Fruit fly (Drosophila melanogaster): ENCODE data around the gene CG42558.
"Not testable (repeated sequence)": the region's sequence is repeated elsewhere in the genome, so short reads cannot be mapped to it uniquely, and the experiment has no call there.

Gene CG42558

dm6 chr3R:29933007-29933464 lies at the start of gene CG42558, which contains the start of the genes Cog7 and CG42557:
Gene CG42558, plus strand, starts transcription at chr3R:29933287.
Gene Cog7, minus strand, starts transcription at chr3R:29933057.
Gene CG42557, plus strand, starts transcription at chr3R:29933287.
- no peak for TF ChIP-seq Myc (optimal IDR thresholded peaks at IDR 0.05)
- no peak for TF ChIP-seq ttk (optimal IDR thresholded peaks at IDR 0.05)
- TF ChIP-seq psq (optimal IDR thresholded peaks at IDR 0.05) = no peak
- no peak for TF ChIP-seq insv (optimal IDR thresholded peaks at IDR 0.05)
- no peak for TF ChIP-seq Sin3A (optimal IDR thresholded peaks at IDR 0.05)
- no peak for TF ChIP-seq h (optimal IDR thresholded peaks at IDR 0.05)

- TF ChIP-seq insv (optimal IDR thresholded peaks at IDR 0.05) = no peak
These were observed 41.9 kb upstream of the CG42558 start for dm6 chr3R:29891183-29891582.

- no peak for TF ChIP-seq ttk (optimal IDR thresholded peaks at IDR 0.05)
- TF ChIP-seq Myc (optimal IDR thresholded peaks at IDR 0.05) = no peak
- TF ChIP-seq Sin3A (optimal IDR thresholded peaks at IDR 0.05) = no peak
- TF ChIP-seq psq (optimal IDR thresholded peaks at IDR 0.05) = no peak
- TF ChIP-seq insv (optimal IDR thresholded peaks at IDR 0.05) = no peak
- no peak for TF ChIP-seq h (optimal IDR thresholded peaks at IDR 0.05)
These were observed 40.1 kb upstream of the CG42558 start for dm6 chr3R:29893030-29893429.

dm6 chr3R:29894393-29894792 lies 38.7 kb upstream of the CG42558 start:
- TF ChIP-seq Sin3A (optimal IDR thresholded peaks at IDR 0.05) = no peak
- TF ChIP-seq Myc (optimal IDR thresholded peaks at IDR 0.05) = no peak
- TF ChIP-seq insv (optimal IDR thresholded peaks at IDR 0.05) = no peak
- no peak for TF ChIP-seq psq (optimal IDR thresholded peaks at IDR 0.05)
- TF ChIP-seq h (optimal IDR thresholded peaks at IDR 0.05) = no peak
- no peak for TF ChIP-seq ttk (optimal IDR thresholded peaks at IDR 0.05)

- TF ChIP-seq Sin3A (optimal IDR thresholded peaks at IDR 0.05) (no peak), insv (optimal IDR thresholded peaks at IDR 0.05) (no peak), Myc (optimal IDR thresholded peaks at IDR 0.05) (no peak), psq (optimal IDR thresholded peaks at IDR 0.05) (no peak), h (optimal IDR thresholded peaks at IDR 0.05) (no peak), ttk (optimal IDR thresholded peaks at IDR 0.05) (no peak)
These were observed 34.5 kb upstream of the CG42558 start for dm6 chr3R:29898588-29898987.

dm6 chr3R:29899635-29900034 lies 33.5 kb upstream of the CG42558 start:
- no peak for TF ChIP-seq Myc (optimal IDR thresholded peaks at IDR 0.05)
- no peak for TF ChIP-seq psq (optimal IDR thresholded peaks at IDR 0.05)
- no peak for TF ChIP-seq ttk (optimal IDR thresholded peaks at IDR 0.05)
- TF ChIP-seq h (optimal IDR thresholded peaks at IDR 0.05) = no peak
- TF ChIP-seq insv (optimal IDR thresholded peaks at IDR 0.05) = no peak
- no peak for TF ChIP-seq Sin3A (optimal IDR thresholded peaks at IDR 0.05)

- TF ChIP-seq Sin3A (optimal IDR thresholded peaks at IDR 0.05) = no peak
- no peak for TF ChIP-seq Myc (optimal IDR thresholded peaks at IDR 0.05)
- no peak for TF ChIP-seq insv (optimal IDR thresholded peaks at IDR 0.05)
- no peak for TF ChIP-seq ttk (optimal IDR thresholded peaks at IDR 0.05)
- no peak for TF ChIP-seq h (optimal IDR thresholded peaks at IDR 0.05)
- TF ChIP-seq psq (optimal IDR thresholded peaks at IDR 0.05) = no peak
These were observed 29.2 kb upstream of the CG42558 start, which contains the start of gene CG15517 for dm6 chr3R:29903775-29904356. Gene CG15517, minus strand, starts transcription at chr3R:29903825.

- no peak for TF ChIP-seq ttk (optimal IDR thresholded peaks at IDR 0.05)
- TF ChIP-seq insv (optimal IDR thresholded peaks at IDR 0.05) = no peak
- TF ChIP-seq h (optimal IDR thresholded peaks at IDR 0.05) = no peak
- no peak for TF ChIP-seq Sin3A (optimal IDR thresholded peaks at IDR 0.05)
- TF ChIP-seq psq (optimal IDR thresholded peaks at IDR 0.05) = no peak
- TF ChIP-seq Myc (optimal IDR thresholded peaks at IDR 0.05) = no peak
These were observed 27.9 kb upstream of the CG42558 start, which contains the start of gene CG15515 for dm6 chr3R:29905164-29905563. Gene CG15515, plus strand, starts transcription at chr3R:29905464.

dm6 chr3R:29907601-29908175 lies 25.4 kb upstream of the CG42558 start, which contains the start of gene CG31036:
Gene CG31036, plus strand, starts transcription at chr3R:29908107.
- no peak for TF ChIP-seq ttk (optimal IDR thresholded peaks at IDR 0.05)
- TF ChIP-seq Myc (optimal IDR thresholded peaks at IDR 0.05) = no peak
- TF ChIP-seq psq (optimal IDR thresholded peaks at IDR 0.05) = no peak
- TF ChIP-seq insv (optimal IDR thresholded peaks at IDR 0.05) = no peak
- TF ChIP-seq Sin3A (optimal IDR thresholded peaks at IDR 0.05) = no peak
- TF ChIP-seq h (optimal IDR thresholded peaks at IDR 0.05) = no peak

dm6 chr3R:29914246-29914645 lies 18.8 kb upstream of the CG42558 start, which contains the start of gene Capa:
Gene Capa, minus strand, starts transcription at chr3R:29914346.
- TF ChIP-seq insv (optimal IDR thresholded peaks at IDR 0.05) (no peak), Sin3A (optimal IDR thresholded peaks at IDR 0.05) (no peak), h (optimal IDR thresholded peaks at IDR 0.05) (no peak), Myc (optimal IDR thresholded peaks at IDR 0.05) (no peak), psq (optimal IDR thresholded peaks at IDR 0.05) (no peak), ttk (optimal IDR thresholded peaks at IDR 0.05) (no peak)

dm6 chr3R:29920189-29920588 lies 12.9 kb upstream of the CG42558 start, which contains the start of gene trp:
Gene trp, minus strand, starts transcription at chr3R:29920289.
- TF ChIP-seq insv (optimal IDR thresholded peaks at IDR 0.05) (no peak), psq (optimal IDR thresholded peaks at IDR 0.05) (no peak), h (optimal IDR thresholded peaks at IDR 0.05) (no peak), Sin3A (optimal IDR thresholded peaks at IDR 0.05) (no peak), Myc (optimal IDR thresholded peaks at IDR 0.05) (no peak), ttk (optimal IDR thresholded peaks at IDR 0.05) (no peak)

dm6 chr3R:29921916-29922315 lies 11.2 kb upstream of the CG42558 start, which contains the start of gene Jon99Ciii:
Gene Jon99Ciii, plus strand, starts transcription at chr3R:29922216.
- TF ChIP-seq Myc, Sin3A, psq (optimal IDR thresholded peaks at IDR 0.05): not testable (repeated sequence)

Measured in Kc167 (cell line).